Fruit fly (Drosophila melanogaster): ENCODE results near the gene EloA.

The EloA gene

dm6 chr3R:23220239-23221002 is 30.9 kb upstream of the EloA start (continued):
- no peak for TF ChIP-seq lov (optimal IDR thresholded peaks at IDR 0.05)
- TF ChIP-seq lov (GFP tag; IDR thresholded peaks at IDR 0.05), result no peak
- TF ChIP-seq ttk (GFP tag; IDR thresholded peaks at IDR 0.05), result no peak
- peak; percentile 80 for TF ChIP-seq CG4360 (GFP tag; IDR thresholded peaks at IDR 0.05)
- TF ChIP-seq zfh2 (GFP tag; optimal IDR thresholded peaks at IDR 0.05), result no peak
- TF ChIP-seq CG4707 (GFP tag; optimal IDR thresholded peaks at IDR 0.05), result no peak
- TF ChIP-seq wek (GFP tag; optimal IDR thresholded peaks at IDR 0.05), result no peak
- 0 out of 3 replicates have a peak, but pooled peaks have one; percentile 5 for TF ChIP-seq ci (GFP tag; IDR thresholded peaks at IDR 0.05)
- peak; percentile 76 for TF ChIP-seq Med (GFP tag)
- no peak for TF ChIP-seq CG8290 (GFP tag; optimal IDR thresholded peaks at IDR 0.05)
- no peak for TF ChIP-seq CG8290 (tag; optimal IDR thresholded peaks at IDR 0.05)
- TF ChIP-seq CG9797 (GFP tag; optimal IDR thresholded peaks at IDR 0.05), result no peak
- TF ChIP-seq tio (GFP tag; optimal IDR thresholded peaks at IDR 0.05), result no peak
- TF ChIP-seq HHEX (GFP tag; optimal IDR thresholded peaks at IDR 0.05), result no peak
- peak; percentile 55 for TF ChIP-seq crol (GFP tag; IDR thresholded peaks at IDR 0.05)
- TF ChIP-seq CG8388 (GFP tag; optimal IDR thresholded peaks at IDR 0.05), result peak; percentile 71
- no peak for TF ChIP-seq CG4424 (GFP tag; optimal IDR thresholded peaks at IDR 0.05)
- TF ChIP-seq sna (GFP tag; IDR thresholded peaks at IDR 0.05; ENCODE audit: partially characterized antibody), result no peak
- no peak for TF ChIP-seq Myb (GFP tag; optimal IDR thresholded peaks at IDR 0.05)
- TF ChIP-seq Fer1 (GFP tag; optimal IDR thresholded peaks at IDR 0.05), result peak; percentile 12
- peak; percentile 8 for TF ChIP-seq CG18476 (GFP tag; optimal IDR thresholded peaks at IDR 0.05)
- TF ChIP-seq Bgb (GFP tag; IDR thresholded peaks at IDR 0.05; ENCODE audit: partially characterized antibody), result 0 out of 2 replicates have a peak, but pooled peaks have one; percentile 14
- no peak for TF ChIP-seq dysf (GFP tag; IDR thresholded peaks at IDR 0.05)
- TF ChIP-seq CG8924 (tag; optimal IDR thresholded peaks at IDR 0.05), result peak; percentile 10

dm6 chr3R:23221003-23221679 is 30.2 kb upstream of the EloA start:
- TF ChIP-seq CG14441 (GFP tag; IDR thresholded peaks at IDR 0.05) (0 out of 2 replicates have a peak, but pooled peaks have one; percentile 4), ERR (GFP tag; optimal IDR thresholded peaks at IDR 0.05) (no peak), gsb-n (tag; optimal IDR thresholded peaks at IDR 0.05) (no peak), crc (GFP tag; optimal IDR thresholded peaks at IDR 0.05) (no peak), CG18619 (GFP tag; optimal IDR thresholded peaks at IDR 0.05) (no peak), CG3407 (GFP tag; optimal IDR thresholded peaks at IDR 0.05) (no peak), CG9437 (GFP tag; optimal IDR thresholded peaks at IDR 0.05) (no peak), unpg (GFP tag; optimal IDR thresholded peaks at IDR 0.05) (no peak), grn (GFP tag; optimal IDR thresholded peaks at IDR 0.05) (no peak), Tbp (GFP tag; optimal IDR thresholded peaks at IDR 0.05) (no peak), CG1647 (GFP tag; optimal IDR thresholded peaks at IDR 0.05) (no peak), Dek (tag; optimal IDR thresholded peaks at IDR 0.05) (peak; percentile 4), nerfin-1 (tag; optimal IDR thresholded peaks at IDR 0.05) (no peak), CG3281 (GFP tag; optimal IDR thresholded peaks at IDR 0.05) (peak; percentile 36), CG13424 (tag; optimal IDR thresholded peaks at IDR 0.05) (no peak), Bteb2 (GFP tag; optimal IDR thresholded peaks at IDR 0.05) (no peak), Camta (GFP tag; optimal IDR thresholded peaks at IDR 0.05) (no peak), CG18011 (GFP tag; optimal IDR thresholded peaks at IDR 0.05) (no peak), CG10267 (tag; optimal IDR thresholded peaks at IDR 0.05) (no peak), CG8290 (GFP tag; optimal IDR thresholded peaks at IDR 0.05) (no peak), CG8290 (tag; optimal IDR thresholded peaks at IDR 0.05) (peak in 1 of 2 experiments; percentile 37), HmgD (GFP tag; optimal IDR thresholded peaks at IDR 0.05) (no peak), D (optimal IDR thresholded peaks at IDR 0.05) (no peak), D (GFP tag; optimal IDR thresholded peaks at IDR 0.05) (no peak), Awh (GFP tag; IDR thresholded peaks at IDR 0.05) (no peak), CG11247 (GFP tag; IDR thresholded peaks at IDR 0.05) (no peak), eve (GFP tag; optimal IDR thresholded peaks at IDR 0.05) (peak in 1 of 2 experiments; percentile 75), bowl (GFP tag; IDR thresholded peaks at IDR 0.05) (no peak)
